Worm (Caenorhabditis elegans) whole organism, mixed stage, embryonic: ENCODE measurements around the gene lgc-54.

Experiments used
- elt-1 ChIP-seq: sonication (generic microtip); optimal IDR thresholded peaks from 2 replicates; lab custom pipeline; 2017; ENCODE audit warnings: missing genetic modification characterization, mild to moderate bottlenecking, missing compliant biosample characterization, antibody characterized with exemption, moderate library complexity, borderline replicate concordance; ENCODE audit not compliant: insufficient read depth
- elt-3 ChIP-seq: fragments of 150-350 bp; optimal IDR thresholded peaks from 2 replicates; lab custom pipeline; 2014; ENCODE audit warnings: missing biosample characterization, missing genetic modification characterization
- snpc-4 ChIP-seq: fragments of 150-350 bp; optimal IDR thresholded peaks from 2 replicates; lab custom pipeline; 2014; ENCODE audit warnings: missing biosample characterization, missing genetic modification characterization

ce11 chrV:6894778-6895177 is 48.4 kb upstream of the lgc-54 start, which contains the start of gene K11C4.2:
- TF ChIP-seq elt-1: no peak
- no peak for TF ChIP-seq elt-3
- TF ChIP-seq snpc-4 (tag; lab: Kevin White, UChicago): no peak
